Worm (Caenorhabditis elegans) whole organism, L1 larva: Measurements from ENCODE around the gene srx-118.
A peak's percentile ranks its signal among the peaks of the same experiment; 100 is the strongest.

Source experiments
- C04F5.9 ChIP-seq: sonication (generic microtip); optimal IDR thresholded peaks from 2 replicates; lab custom pipeline; 2016; ENCODE audit warnings: missing genetic modification characterization, missing compliant biosample characterization
- C16A3.4 ChIP-seq: fragments of 150-350 bp; optimal IDR thresholded peaks from 2 replicates; lab custom pipeline; 2014; ENCODE audit warnings: missing biosample characterization, missing genetic modification characterization
- C34B4.2 ChIP-seq: sonication (generic microtip); optimal IDR thresholded peaks from 2 replicates; lab custom pipeline; 2017; ENCODE audit warnings: mild to moderate bottlenecking, missing genetic modification characterization, missing compliant biosample characterization
- F16B12.6 ChIP-seq: fragments of 150-350 bp; optimal IDR thresholded peaks from 2 replicates; lab custom pipeline; 2014; ENCODE audit warnings: missing biosample characterization, missing genetic modification characterization
- Y116A8C.19 ChIP-seq: sonication (generic microtip); optimal IDR thresholded peaks from 2 replicates; lab custom pipeline; 2016; ENCODE audit warnings: missing compliant biosample characterization, missing genetic modification characterization, borderline replicate concordance
- aly-2 ChIP-seq: fragments of 150-350 bp; optimal IDR thresholded peaks from 2 replicates; lab custom pipeline; 2014; ENCODE audit warnings: missing biosample characterization, missing genetic modification characterization
- ama-1 ChIP-seq: fragments of 150-350 bp; optimal IDR thresholded peaks from 2 replicates; lab custom pipeline; 2014
- blmp-1 ChIP-seq: fragments of 150-350 bp; optimal IDR thresholded peaks from 2 replicates; lab custom pipeline; 2014; ENCODE audit warnings: missing biosample characterization, missing genetic modification characterization
- ceh-63 ChIP-seq: fragments of 200-800 bp; sonication (Bioruptor generic); optimal IDR thresholded peaks from 2 replicates; lab custom pipeline; 2018; ENCODE audit warnings: mild to moderate bottlenecking, missing genetic modification characterization, missing compliant biosample characterization
- ceh-8 ChIP-seq: fragments of 200-800 bp; sonication (Bioruptor generic); optimal IDR thresholded peaks from 2 replicates; lab custom pipeline; 2018; ENCODE audit warnings: mild to moderate bottlenecking, missing genetic modification characterization, moderate library complexity, missing compliant biosample characterization
- ceh-90 ChIP-seq: sonication (generic microtip); optimal IDR thresholded peaks from 2 replicates; lab custom pipeline; 2016; ENCODE audit warnings: missing genetic modification characterization, missing compliant biosample characterization
- dpl-1 ChIP-seq, 3 experiments: fragments of 150-350 bp in 2 of 3; sonication (generic microtip) in 1 of 3; optimal IDR thresholded peaks; 2 replicates each; lab custom pipeline; 2014 to 2017; ENCODE audit warnings: missing biosample characterization in 3 of 3, missing genetic modification characterization in 3 of 3, missing genetic modification reagents in 3 of 3
- efl-1 ChIP-seq, 4 experiments: fragments of 150-350 bp; optimal IDR thresholded peaks in 3 of 4; peaks in 1 of 4; 1 replicate in 1 of 4; 2 replicates in 3 of 4; lab custom pipeline; 2014; ENCODE audit warnings: missing biosample characterization in 2 of 4, missing genetic modification characterization in 2 of 4, missing genetic modification reagents in 2 of 4
- efl-3 ChIP-seq: fragments of 200-800 bp; sonication (Bioruptor generic); optimal IDR thresholded peaks from 2 replicates; lab custom pipeline; 2018; ENCODE audit warnings: mild to moderate bottlenecking, missing genetic modification characterization, missing compliant biosample characterization
- egl-13 ChIP-seq: sonication (generic microtip); optimal IDR thresholded peaks from 2 replicates; lab custom pipeline; 2016; ENCODE audit warnings: missing genotype, missing genetic modification reagents, missing genetic modification characterization, missing compliant biosample characterization
- elt-2 ChIP-seq: sonication (generic microtip); optimal IDR thresholded peaks from 2 replicates; lab custom pipeline; 2016; ENCODE audit warnings: missing genetic modification characterization, mild to moderate bottlenecking, inconsistent platforms, missing compliant biosample characterization, missing genetic modification reagents
- elt-3 ChIP-seq, 6 experiments: fragments of 150-350 bp in 1 of 6; sonication (generic microtip); optimal IDR thresholded peaks; 2 replicates each; lab custom pipeline; 2017 to 2018; ENCODE audit warnings: missing biosample characterization in 6 of 6, missing genetic modification characterization in 6 of 6, inconsistent platforms in 1 of 6
- fkh-10 ChIP-seq: sonication (generic microtip); optimal IDR thresholded peaks from 2 replicates; lab custom pipeline; 2017; ENCODE audit warnings: missing biosample characterization, missing genetic modification reagents, missing genetic modification characterization
- fkh-4 ChIP-seq: sonication (generic microtip); optimal IDR thresholded peaks from 2 replicates; lab custom pipeline; 2016; ENCODE audit warnings: missing compliant biosample characterization, missing genetic modification characterization, borderline replicate concordance
- hpl-2 ChIP-seq: fragments of 150-350 bp; optimal IDR thresholded peaks from 2 replicates; lab custom pipeline; 2014; ENCODE audit warnings: missing biosample characterization, missing genetic modification reagents, missing genetic modification characterization
- isw-1 ChIP-seq: fragments of 200-800 bp; sonication (Bioruptor generic); IDR thresholded peaks from 2 replicates; pipeline ENCODE4 v1.3.6; 2022; ENCODE audit warnings: missing genetic modification characterization, missing compliant biosample characterization
- lin-13 ChIP-seq: fragments of 150-350 bp; optimal IDR thresholded peaks from 2 replicates; lab custom pipeline; 2014; ENCODE audit warnings: missing biosample characterization, missing genetic modification reagents, missing genetic modification characterization
- lin-14 ChIP-seq: fragments of 200-800 bp; sonication (Bioruptor generic); optimal IDR thresholded peaks from 2 replicates; lab custom pipeline; 2018; ENCODE audit warnings: mild to moderate bottlenecking, missing genetic modification characterization, moderate library complexity, missing compliant biosample characterization
- lin-15B ChIP-seq: fragments of 150-350 bp; sonication (generic microtip); optimal IDR thresholded peaks from 3 replicates; lab custom pipeline; 2014; ENCODE audit warnings: missing biosample characterization, missing genetic modification characterization
- lin-39 ChIP-seq: fragments of 150-350 bp; optimal IDR thresholded peaks from 2 replicates; lab custom pipeline; 2014; ENCODE audit warnings: missing biosample characterization, missing genetic modification reagents, missing genetic modification characterization
- mab-9 ChIP-seq: fragments of 200-800 bp; sonication (Bioruptor generic); IDR thresholded peaks from 2 replicates; pipeline ENCODE4 v1.3.6; 2022; ENCODE audit warnings: missing genetic modification reagents, missing genetic modification characterization, missing compliant biosample characterization
- mdl-1 ChIP-seq, 2 experiments: fragments of 150-350 bp; optimal IDR thresholded peaks; 2 replicates each; lab custom pipeline; 2014 to 2017; ENCODE audit warnings: missing biosample characterization in 2 of 2, missing genetic modification characterization in 2 of 2, inconsistent platforms in 1 of 2
- nhr-20 ChIP-seq: sonication (generic microtip); optimal IDR thresholded peaks from 2 replicates; lab custom pipeline; 2016; ENCODE audit warnings: mild to moderate bottlenecking, missing genetic modification characterization, missing compliant biosample characterization
- nhr-237 ChIP-seq: fragments of 150-350 bp; optimal IDR thresholded peaks from 2 replicates; lab custom pipeline; 2014; ENCODE audit warnings: missing biosample characterization, missing genetic modification characterization
- nhr-71 ChIP-seq: sonication (generic microtip); optimal IDR thresholded peaks from 2 replicates; lab custom pipeline; 2016; ENCODE audit warnings: mild to moderate bottlenecking, missing genetic modification characterization, moderate library complexity, missing compliant biosample characterization
- nhr-76 ChIP-seq: sonication (generic microtip); optimal IDR thresholded peaks from 2 replicates; lab custom pipeline; 2017; ENCODE audit warnings: missing biosample characterization, missing genetic modification characterization
- nhr-84 ChIP-seq: sonication (generic microtip); optimal IDR thresholded peaks from 2 replicates; lab custom pipeline; 2017; ENCODE audit warnings: missing biosample characterization, missing genetic modification characterization
- nhr-90 ChIP-seq: sonication (generic microtip); optimal IDR thresholded peaks from 2 replicates; lab custom pipeline; 2016; ENCODE audit warnings: mild to moderate bottlenecking, missing genetic modification characterization, missing compliant biosample characterization; ENCODE audit not compliant: poor library complexity
- pqm-1 ChIP-seq: sonication (generic microtip); optimal IDR thresholded peaks from 3 replicates; lab custom pipeline; 2017; ENCODE audit warnings: missing biosample characterization, missing genetic modification characterization
- skn-1 ChIP-seq: fragments of 150-350 bp; optimal IDR thresholded peaks from 2 replicates; lab custom pipeline; 2014; ENCODE audit warnings: missing biosample characterization, missing genetic modification characterization
- snpc-4 ChIP-seq: fragments of 150-350 bp; optimal IDR thresholded peaks from 2 replicates; lab custom pipeline; 2014; ENCODE audit warnings: missing biosample characterization, missing genetic modification characterization
- snu-23 ChIP-seq: sonication (generic microtip); optimal IDR thresholded peaks from 2 replicates; lab custom pipeline; 2016; ENCODE audit warnings: missing genetic modification characterization, missing compliant biosample characterization
- sox-4 ChIP-seq: sonication (generic microtip); optimal IDR thresholded peaks from 2 replicates; lab custom pipeline; 2016; ENCODE audit warnings: missing genetic modification characterization, missing compliant biosample characterization
- sptf-1 ChIP-seq: fragments of 150-350 bp; optimal IDR thresholded peaks from 2 replicates; lab custom pipeline; 2014; ENCODE audit warnings: missing biosample characterization, missing genetic modification characterization
- sup-37 ChIP-seq: fragments of 200-800 bp; sonication (Bioruptor generic); optimal IDR thresholded peaks from 2 replicates; lab custom pipeline; 2018; ENCODE audit warnings: mild to moderate bottlenecking, missing genetic modification characterization, missing compliant biosample characterization
- tbx-2 ChIP-seq: sonication (generic microtip); optimal IDR thresholded peaks from 2 replicates; lab custom pipeline; 2016; ENCODE audit warnings: missing genetic modification characterization, missing compliant biosample characterization
- unc-130 ChIP-seq: fragments of 150-350 bp; optimal IDR thresholded peaks from 2 replicates; lab custom pipeline; 2017; ENCODE audit warnings: missing biosample characterization, missing genetic modification characterization, inconsistent platforms
- unc-30 ChIP-seq: sonication (generic microtip); optimal IDR thresholded peaks from 2 replicates; lab custom pipeline; 2017; ENCODE audit warnings: missing biosample characterization, missing genetic modification characterization
- unc-86 ChIP-seq: sonication (generic microtip); optimal IDR thresholded peaks from 2 replicates; lab custom pipeline; 2016; ENCODE audit warnings: missing genetic modification characterization, missing compliant biosample characterization
- unc-98 ChIP-seq: fragments of 200-800 bp; sonication (Bioruptor generic); IDR thresholded peaks from 2 replicates; pipeline ENCODE4 v1.3.6; 2022; ENCODE audit warnings: missing genetic modification characterization, missing compliant biosample characterization
- xbp-1 ChIP-seq: sonication (generic microtip); optimal IDR thresholded peaks from 2 replicates; lab custom pipeline; 2016; ENCODE audit warnings: missing genetic modification characterization, missing compliant biosample characterization
- zag-1 ChIP-seq: fragments of 150-350 bp; optimal IDR thresholded peaks from 2 replicates; lab custom pipeline; 2014; ENCODE audit warnings: missing biosample characterization, missing genetic modification characterization
- zip-4 ChIP-seq: fragments of 200-800 bp; sonication (Bioruptor generic); optimal IDR thresholded peaks from 2 replicates; lab custom pipeline; 2018; ENCODE audit warnings: mild to moderate bottlenecking, missing genetic modification characterization, moderate library complexity, missing compliant biosample characterization
- ztf-11 ChIP-seq, 2 experiments: sonication (generic microtip); optimal IDR thresholded peaks; 2 replicates each; lab custom pipeline; 2016 to 2017; ENCODE audit warnings: missing genetic modification characterization in 2 of 2, missing biosample characterization in 1 of 2, missing compliant biosample characterization in 1 of 2

Gene srx-118

ce11 chrII:12499969-12500368, 25.7 kb upstream of the srx-118 start:
- no peak for TF ChIP-seq efl-3 (GFP tag; lab: Kevin White, UChicago)
- no peak for TF ChIP-seq mdl-1 (tag; optimal IDR thresholded peaks at IDR 0.05; lab: Kevin White, UChicago)
- TF ChIP-seq dpl-1 (GFP tag; optimal IDR thresholded peaks at IDR 0.05; lab: Kevin White, UChicago) = peak in 1 of 3 experiments; percentile 21
- TF ChIP-seq sox-4 (tag; lab: Kevin White, UChicago) = no peak
- no peak for TF ChIP-seq pqm-1 (tag; lab: Kevin White, UChicago)
- TF ChIP-seq efl-1 (optimal IDR thresholded peaks at IDR 0.05; lab: Kevin White, UChicago) = peak; percentile 8 to 72
- TF ChIP-seq efl-1 (GFP tag; optimal IDR thresholded peaks at IDR 0.05 in 1 of 2; lab: Kevin White, UChicago) = peak; percentile 29 to 80
- TF ChIP-seq Y116A8C.19 (tag; lab: Kevin White, UChicago) = no peak
- TF ChIP-seq ztf-11 (tag; optimal IDR thresholded peaks at IDR 0.05; lab: Kevin White, UChicago) = no peak
- TF ChIP-seq ceh-8 (GFP tag; lab: Kevin White, UChicago) = no peak
- peak; percentile 18 for TF ChIP-seq nhr-71 (tag; lab: Kevin White, UChicago)
- TF ChIP-seq C34B4.2 (tag; lab: Kevin White, UChicago) = no peak
- TF ChIP-seq nhr-90 = no peak
- peak; percentile 78 for TF ChIP-seq fkh-10 (GFP tag; lab: Kevin White, UChicago)
- no peak for TF ChIP-seq lin-15B (tag; lab: Kevin White, UChicago)
- peak; percentile 67 for TF ChIP-seq lin-14
- TF ChIP-seq sptf-1 (tag; lab: Kevin White, UChicago) = no peak

- TF ChIP-seq nhr-237 (tag; lab: Kevin White, UChicago) = no peak
- no peak for TF ChIP-seq isw-1
- TF ChIP-seq blmp-1 = no peak
- TF ChIP-seq zag-1 = no peak
- no peak for TF ChIP-seq dpl-1 (GFP tag; optimal IDR thresholded peaks at IDR 0.05; lab: Kevin White, UChicago)
- no peak for TF ChIP-seq elt-2 (tag; lab: Kevin White, UChicago)
- no peak for TF ChIP-seq hpl-2 (GFP tag; lab: Kevin White, UChicago)
- TF ChIP-seq ceh-90 (tag; lab: Kevin White, UChicago) = no peak
- no peak for TF ChIP-seq xbp-1 (tag; lab: Kevin White, UChicago)
These were observed 22.8 kb upstream of the srx-118 start, which contains the start of gene ador-1 for ce11 chrII:12502784-12503183. Gene ador-1 (minus strand): TSS chrII:12502884.

ce11 chrII:12506511-12506910, 19.1 kb upstream of the srx-118 start:
- TF ChIP-seq nhr-20 (tag; lab: Kevin White, UChicago) (no peak), aly-2 (tag; lab: Kevin White, UChicago) (no peak), nhr-90 (no peak), lin-13 (GFP tag; lab: Kevin White, UChicago) (no peak), sptf-1 (tag; lab: Kevin White, UChicago) (no peak), snu-23 (GFP tag; lab: Kevin White, UChicago) (no peak), C16A3.4 (tag; lab: Kevin White, UChicago) (no peak), unc-86 (tag; lab: Kevin White, UChicago) (no peak), mab-9 (GFP tag; lab: Robert Waterston, UW) (no peak), unc-30 (no peak), ceh-63 (GFP tag; lab: Kevin White, UChicago) (no peak), fkh-4 (tag; lab: Kevin White, UChicago) (no peak), unc-98 (GFP tag; lab: Robert Waterston, UW) (no peak), sup-37 (no peak), egl-13 (peak; percentile 25), ama-1 (lab: Kevin White, UChicago) (no peak), skn-1 (tag; lab: Kevin White, UChicago) (no peak), zip-4 (GFP tag; lab: Kevin White, UChicago) (no peak), F16B12.6 (tag; lab: Kevin White, UChicago) (no peak), nhr-84 (tag; lab: Kevin White, UChicago) (no peak), pqm-1 (tag; lab: Kevin White, UChicago) (no peak), efl-3 (GFP tag; lab: Kevin White, UChicago) (no peak), lin-39 (tag; lab: Kevin White, UChicago) (no peak), unc-130 (tag; lab: Kevin White, UChicago) (no peak), fkh-10 (GFP tag; lab: Kevin White, UChicago) (no peak), C04F5.9 (tag; lab: Kevin White, UChicago) (no peak), tbx-2 (tag; lab: Kevin White, UChicago) (no peak), elt-3 (tag; optimal IDR thresholded peaks at IDR 0.05; lab: Kevin White, UChicago) (no peak), ceh-8 (GFP tag; lab: Kevin White, UChicago) (peak; percentile 27), snpc-4 (tag; lab: Kevin White, UChicago) (no peak), dpl-1 (GFP tag; optimal IDR thresholded peaks at IDR 0.05; lab: Kevin White, UChicago) (no peak), nhr-76 (no peak), hpl-2 (GFP tag; lab: Kevin White, UChicago) (no peak)
